Fruit fly (Drosophila melanogaster) whole organism, larva: Measurements from ENCODE around the gene smo.
A peak's percentile ranks its signal among the peaks of the same experiment; 100 is the strongest.

Experiments
- noc ChIP-seq: fragments of 200-800 bp; sonication (Bioruptor generic); optimal IDR thresholded peaks from 3 replicates; lab custom pipeline; 2019; ENCODE audit warnings: missing biosample characterization, mild to moderate bottlenecking, missing genetic modification characterization, moderate library complexity

The smo gene

dm6 chr2L:321793-322192 is 44.4 kb downstream of the smo start, which contains the start of gene CG33127:
TSS of gene CG33127 (plus strand) at chr2L:322101.
- TF ChIP-seq noc, result no peak

dm6 chr2L:322915-323314 is 45.5 kb downstream of the smo start:
- TF ChIP-seq noc, result peak; percentile 64

dm6 chr2L:329661-330060 is 52.3 kb downstream of the smo start, which contains the start of gene CG43755:
TSS of gene CG43755 (minus strand) at chr2L:329761.
- no peak for TF ChIP-seq noc
